Worm (Caenorhabditis elegans) whole organism, early embryonic: ENCODE results near the gene molo-1.

ENCODE experiments used
- B0310.2 ChIP-seq: sonication (generic microtip); optimal IDR thresholded peaks from 2 replicates; lab custom pipeline; 2016; ENCODE audit warnings: mild to moderate bottlenecking, missing genetic modification characterization, missing compliant biosample characterization
- F13C5.2 ChIP-seq: sonication (generic microtip); optimal IDR thresholded peaks from 2 replicates; lab custom pipeline; 2017; ENCODE audit warnings: mild to moderate bottlenecking, missing genetic modification characterization, inconsistent platforms, missing compliant biosample characterization
- aly-1 ChIP-seq: sonication (generic microtip); optimal IDR thresholded peaks from 2 replicates; lab custom pipeline; 2016; ENCODE audit warnings: missing genetic modification characterization, missing compliant biosample characterization
- ama-1 ChIP-seq: fragments of 150-350 bp; optimal IDR thresholded peaks from 2 replicates; lab custom pipeline; 2014
- ceh-13 ChIP-seq: fragments of 200-800 bp; sonication (Bioruptor generic); optimal IDR thresholded peaks from 2 replicates; lab custom pipeline; 2018; ENCODE audit warnings: mild to moderate bottlenecking, missing genetic modification characterization, missing compliant biosample characterization
- ceh-36 ChIP-seq: sonication (generic microtip); optimal IDR thresholded peaks from 2 replicates; lab custom pipeline; 2016; ENCODE audit warnings: missing genetic modification characterization, inconsistent platforms, missing compliant biosample characterization
- ets-7 ChIP-seq: sonication (generic microtip); optimal IDR thresholded peaks from 2 replicates; lab custom pipeline; 2016; ENCODE audit warnings: missing genotype, missing genetic modification characterization, missing compliant biosample characterization
- flt-1 ChIP-seq: fragments of 200-800 bp; sonication (Bioruptor generic); IDR thresholded peaks from 2 replicates; pipeline ENCODE4 v1.3.6; 2022; ENCODE audit warnings: missing genetic modification characterization, missing compliant biosample characterization
- hmbx-1 ChIP-seq: sonication (generic microtip); optimal IDR thresholded peaks from 2 replicates; lab custom pipeline; 2016; ENCODE audit warnings: mild to moderate bottlenecking, missing genetic modification characterization, missing compliant biosample characterization
- hmg-4 ChIP-seq: fragments of 200-800 bp; sonication (Bioruptor generic); optimal IDR thresholded peaks from 2 replicates; lab custom pipeline; 2018; ENCODE audit warnings: mild to moderate bottlenecking, missing genetic modification characterization, missing compliant biosample characterization
- hnd-1 ChIP-seq: sonication (generic microtip); optimal IDR thresholded peaks from 2 replicates; lab custom pipeline; 2016; ENCODE audit warnings: missing genetic modification characterization, missing compliant biosample characterization
- pes-1 ChIP-seq: fragments of 200-800 bp; sonication (Bioruptor generic); IDR thresholded peaks from 2 replicates; pipeline ENCODE4 v1.3.6; 2022; ENCODE audit warnings: missing genetic modification reagents, missing genetic modification characterization, missing compliant biosample characterization
- scrt-1 ChIP-seq: fragments of 200-800 bp; sonication (Bioruptor generic); IDR thresholded peaks from 2 replicates; pipeline ENCODE4 v1.3.6; 2022; ENCODE audit warnings: missing genetic modification characterization, missing compliant biosample characterization
- sea-1 ChIP-seq: fragments of 200-800 bp; sonication (Bioruptor generic); conservative IDR thresholded peaks from 2 replicates; pipeline ENCODE4 v1.3.6; 2022; ENCODE audit warnings: missing genetic modification characterization, missing compliant biosample characterization
- tbx-11 ChIP-seq: fragments of 200-800 bp; sonication (Bioruptor generic); IDR thresholded peaks from 2 replicates; pipeline ENCODE4 v1.3.6; 2022; ENCODE audit warnings: missing genetic modification characterization, missing compliant biosample characterization
- tbx-37 ChIP-seq: fragments of 200-800 bp; sonication (Bioruptor generic); conservative IDR thresholded peaks from 2 replicates; pipeline ENCODE4 v1.3.6; 2022; ENCODE audit warnings: missing genetic modification reagents, missing genetic modification characterization, missing compliant biosample characterization
- tra-4 ChIP-seq: sonication (generic microtip); optimal IDR thresholded peaks from 2 replicates; lab custom pipeline; 2017; ENCODE audit warnings: missing genetic modification characterization, missing compliant biosample characterization

Gene molo-1

DNA sequence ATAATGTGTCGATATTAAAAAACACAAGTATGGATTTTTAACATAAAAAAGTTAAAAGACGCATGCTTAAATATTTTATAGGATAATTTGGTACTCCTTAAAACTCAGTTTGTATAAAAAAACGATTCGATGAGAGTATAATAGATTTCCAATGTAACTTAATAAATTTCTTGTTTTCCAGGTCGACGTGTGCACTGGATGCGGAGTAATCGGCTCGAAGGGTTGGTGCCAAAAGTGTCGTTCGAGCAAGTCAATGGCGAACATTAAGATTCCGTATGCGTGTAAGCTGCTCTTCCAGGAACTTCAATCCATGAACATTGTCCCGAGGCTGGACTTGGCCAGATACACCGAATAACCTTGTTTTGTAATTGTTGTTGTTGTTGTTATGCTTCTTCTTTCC lies 9.5 kb upstream of the molo-1 start:
- TF ChIP-seq ceh-36 (tag; lab: Kevin White, UChicago) (no peak), tbx-37 (GFP tag; lab: Robert Waterston, UW) (no peak), B0310.2 (tag; lab: Kevin White, UChicago) (no peak), hnd-1 (tag; lab: Kevin White, UChicago) (no peak), scrt-1 (GFP tag; lab: Robert Waterston, UW) (no peak)

ce11 chrIII:5564799-5565198 lies 9.0 kb upstream of the molo-1 start, which contains the start of gene mlc-3:
TSS of gene mlc-3 (plus strand) at chrIII:5565025.
- TF ChIP-seq ceh-13 (GFP tag; lab: Kevin White, UChicago) = no peak
- TF ChIP-seq hmbx-1 = no peak
- TF ChIP-seq hmg-4 (GFP tag; lab: Kevin White, UChicago) = peak; percentile 12
- 0 out of 2 replicates have a peak, but pooled peaks have one; percentile 2 for TF ChIP-seq tbx-37 (GFP tag; lab: Robert Waterston, UW)
- no peak for TF ChIP-seq ets-7 (tag; lab: Kevin White, UChicago)

DNA sequence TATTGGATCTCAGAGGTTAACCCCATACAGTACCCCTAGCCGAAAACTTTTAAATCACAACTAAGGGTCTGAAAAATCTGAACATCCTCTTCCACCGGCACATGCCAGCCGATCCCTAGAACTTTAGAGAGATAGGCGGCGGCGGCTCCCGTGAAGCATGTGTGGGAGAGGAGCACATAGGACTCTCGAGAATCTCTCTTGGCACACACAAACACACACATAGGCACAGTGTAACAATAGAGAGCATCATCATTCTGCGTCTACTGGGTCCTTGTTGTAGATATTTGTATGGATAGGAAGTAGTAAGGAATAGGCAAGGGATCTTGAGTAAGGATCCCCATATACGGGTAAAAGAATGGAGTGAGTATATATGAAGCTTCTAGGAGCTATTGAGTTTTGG lies 8.1 kb upstream of the molo-1 start:
- TF ChIP-seq hnd-1 (tag; lab: Kevin White, UChicago) (no peak), ceh-13 (GFP tag; lab: Kevin White, UChicago) (no peak), tbx-11 (no peak), sea-1 (GFP tag; lab: Robert Waterston, UW) (no peak), ama-1 (lab: Kevin White, UChicago) (no peak), hmg-4 (GFP tag; lab: Kevin White, UChicago) (no peak), aly-1 (tag; lab: Kevin White, UChicago) (no peak), tbx-37 (GFP tag; lab: Robert Waterston, UW) (no peak), B0310.2 (tag; lab: Kevin White, UChicago) (no peak), ceh-36 (tag; lab: Kevin White, UChicago) (no peak), tra-4 (tag; lab: Kevin White, UChicago) (no peak), scrt-1 (GFP tag; lab: Robert Waterston, UW) (no peak), flt-1 (GFP tag; lab: Robert Waterston, UW) (no peak), hmbx-1 (no peak), ets-7 (tag; lab: Kevin White, UChicago) (no peak), pes-1 (GFP tag; lab: Robert Waterston, UW) (no peak), F13C5.2 (no peak)

- TF ChIP-seq tbx-37 (GFP tag; lab: Robert Waterston, UW) (no peak), tra-4 (tag; lab: Kevin White, UChicago) (no peak), scrt-1 (GFP tag; lab: Robert Waterston, UW) (no peak), ets-7 (tag; lab: Kevin White, UChicago) (no peak), sea-1 (GFP tag; lab: Robert Waterston, UW) (no peak), ceh-13 (GFP tag; lab: Kevin White, UChicago) (no peak), aly-1 (tag; lab: Kevin White, UChicago) (no peak), hmbx-1 (no peak), ceh-36 (tag; lab: Kevin White, UChicago) (no peak), pes-1 (GFP tag; lab: Robert Waterston, UW) (no peak), tbx-11 (no peak), F13C5.2 (no peak)
Observed at ce11 chrIII:5566496-5566895, 7.3 kb upstream of the molo-1 start.

DNA sequence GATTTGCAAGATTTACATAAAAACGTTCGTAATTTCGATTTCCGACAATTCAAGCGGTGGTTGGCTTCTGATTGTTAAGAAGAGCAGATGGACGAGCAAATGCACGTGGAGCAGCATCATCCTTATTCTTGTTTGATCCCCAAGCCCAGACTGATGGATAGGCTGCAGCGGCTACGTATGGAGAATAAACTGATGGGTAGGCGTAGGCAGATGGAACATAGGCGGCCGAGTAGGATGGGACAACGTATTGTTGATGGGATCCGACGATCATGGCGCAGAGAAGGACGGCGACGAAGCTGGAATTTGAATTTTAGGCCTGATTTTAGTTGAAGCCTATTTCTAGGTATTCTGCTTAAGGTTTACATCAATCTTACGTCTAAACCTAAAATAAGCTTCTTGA lies 5.5 kb upstream of the molo-1 start:
- TF ChIP-seq B0310.2 (tag; lab: Kevin White, UChicago) = no peak
- no peak for TF ChIP-seq sea-1 (GFP tag; lab: Robert Waterston, UW)
- TF ChIP-seq hnd-1 (tag; lab: Kevin White, UChicago) = no peak
- TF ChIP-seq tbx-11 = no peak
- TF ChIP-seq ceh-36 (tag; lab: Kevin White, UChicago) = no peak
- no peak for TF ChIP-seq aly-1 (tag; lab: Kevin White, UChicago)
- TF ChIP-seq hmbx-1 = no peak
- TF ChIP-seq hmg-4 (GFP tag; lab: Kevin White, UChicago) = no peak
- no peak for TF ChIP-seq flt-1 (GFP tag; lab: Robert Waterston, UW)
- TF ChIP-seq ets-7 (tag; lab: Kevin White, UChicago) = no peak
- TF ChIP-seq scrt-1 (GFP tag; lab: Robert Waterston, UW) = no peak
- TF ChIP-seq pes-1 (GFP tag; lab: Robert Waterston, UW) = no peak
- TF ChIP-seq F13C5.2 = no peak
- no peak for TF ChIP-seq ceh-13 (GFP tag; lab: Kevin White, UChicago)
- no peak for TF ChIP-seq ama-1 (lab: Kevin White, UChicago)
- TF ChIP-seq tra-4 (tag; lab: Kevin White, UChicago) = no peak
- no peak for TF ChIP-seq tbx-37 (GFP tag; lab: Robert Waterston, UW)

DNA sequence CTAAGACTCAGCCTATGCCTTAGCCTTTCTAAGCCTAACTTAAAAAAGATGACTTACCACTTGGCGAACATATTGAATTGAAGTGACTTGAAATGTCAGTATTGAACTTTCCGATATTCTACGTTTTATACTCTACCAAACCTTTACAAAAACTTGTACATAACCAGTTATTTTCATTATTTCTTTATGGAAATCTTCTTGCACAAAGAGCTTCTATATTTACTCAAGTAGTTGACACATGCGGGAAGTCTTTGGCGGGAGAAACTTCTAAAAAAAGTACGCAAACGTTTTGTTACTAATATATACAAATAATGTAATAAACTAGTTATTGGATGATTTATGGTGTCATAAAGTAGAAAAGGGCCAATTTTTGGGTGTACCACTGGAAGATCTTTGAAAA lies 5.1 kb upstream of the molo-1 start, which contains the start of gene nspb-12:
nspb-12 (minus strand) TSS at position 101 of the 400 bp plus-strand sequence.
- TF ChIP-seq hnd-1 (tag; lab: Kevin White, UChicago) (no peak), hmbx-1 (no peak), F13C5.2 (no peak), B0310.2 (tag; lab: Kevin White, UChicago) (no peak), ceh-36 (tag; lab: Kevin White, UChicago) (no peak), flt-1 (GFP tag; lab: Robert Waterston, UW) (no peak), scrt-1 (GFP tag; lab: Robert Waterston, UW) (no peak), ets-7 (tag; lab: Kevin White, UChicago) (no peak), ama-1 (lab: Kevin White, UChicago) (no peak), ceh-13 (GFP tag; lab: Kevin White, UChicago) (no peak), pes-1 (GFP tag; lab: Robert Waterston, UW) (no peak), tbx-37 (GFP tag; lab: Robert Waterston, UW) (no peak)

ce11 chrIII:5570814-5571443 lies 2.9 kb upstream of the molo-1 start:
- TF ChIP-seq pes-1 (GFP tag; lab: Robert Waterston, UW) = no peak
- no peak for TF ChIP-seq ets-7 (tag; lab: Kevin White, UChicago)
